Fruit fly (Drosophila melanogaster) whole organism, adult: ENCODE measurements around the gene Sfp84E.

Experiments
- CG11617 ChIP-seq: fragments of 200-800 bp; sonication (Bioruptor generic); optimal IDR thresholded peaks from 2 replicates; lab custom pipeline; 2017; ENCODE audit warnings: mild to moderate bottlenecking, missing biosample characterization, missing genetic modification reagents, missing genetic modification characterization
- CG12768 ChIP-seq: fragments of 200-800 bp; sonication (Bioruptor generic); optimal IDR thresholded peaks from 2 replicates; lab custom pipeline; 2017; ENCODE audit warnings: missing biosample characterization, missing genetic modification characterization, mild to moderate bottlenecking, moderate library complexity, missing genetic modification reagents
- CG1620 ChIP-seq: fragments of 200-800 bp; sonication (Bioruptor generic); optimal IDR thresholded peaks from 2 replicates; lab custom pipeline; 2016; ENCODE audit warnings: missing biosample characterization, missing genetic modification characterization
- CG33017 ChIP-seq: fragments of 200-800 bp; sonication (Bioruptor generic); optimal IDR thresholded peaks from 2 replicates; lab custom pipeline; 2018; ENCODE audit warnings: missing biosample characterization, mild to moderate bottlenecking, missing genetic modification characterization, moderate library complexity
- CG5204 ChIP-seq: fragments of 200-800 bp; sonication (Bioruptor generic); optimal IDR thresholded peaks from 2 replicates; lab custom pipeline; 2016; ENCODE audit warnings: missing biosample characterization, missing genetic modification characterization
- CG7045 ChIP-seq: fragments of 200-800 bp; sonication (Bioruptor generic); optimal IDR thresholded peaks from 2 replicates; lab custom pipeline; 2017; ENCODE audit warnings: missing biosample characterization, mild to moderate bottlenecking, missing genetic modification characterization
- CG7101 ChIP-seq: fragments of 200-800 bp; sonication (Bioruptor generic); optimal IDR thresholded peaks from 2 replicates; lab custom pipeline; 2018; ENCODE audit warnings: missing biosample characterization, mild to moderate bottlenecking, missing genetic modification characterization, moderate library complexity
- Clk ChIP-seq: fragments of 200-800 bp; sonication (Bioruptor generic); optimal IDR thresholded peaks from 2 replicates; lab custom pipeline; 2017; ENCODE audit warnings: missing biosample characterization, missing genetic modification characterization
- Crg-1 ChIP-seq: fragments of 200-800 bp; sonication (Bioruptor generic); optimal IDR thresholded peaks from 2 replicates; lab custom pipeline; 2016; ENCODE audit warnings: missing biosample characterization, missing genetic modification characterization
- Hr96 ChIP-seq: fragments of 200-800 bp; sonication (Bioruptor generic); optimal IDR thresholded peaks from 2 replicates; lab custom pipeline; 2016; ENCODE audit warnings: missing biosample characterization, missing genetic modification characterization
- Mnt ChIP-seq: fragments of 200-800 bp; sonication (Bioruptor generic); optimal IDR thresholded peaks from 2 replicates; lab custom pipeline; 2016; ENCODE audit warnings: missing biosample characterization, mild to moderate bottlenecking, missing genetic modification characterization
- bab1 ChIP-seq: fragments of 200-800 bp; sonication (Bioruptor generic); optimal IDR thresholded peaks from 3 replicates; lab custom pipeline; 2019; ENCODE audit warnings: missing biosample characterization, mild to moderate bottlenecking, missing genetic modification characterization, moderate library complexity
- cic ChIP-seq: fragments of 200-800 bp; sonication (Bioruptor generic); optimal IDR thresholded peaks from 2 replicates; lab custom pipeline; 2017; ENCODE audit warnings: missing biosample characterization, mild to moderate bottlenecking, missing genetic modification characterization, moderate library complexity
- cnc ChIP-seq, 2 experiments: fragments of >200 bp; optimal IDR thresholded peaks; 2 replicates each; lab custom pipeline; 2017
- kay ChIP-seq: fragments of 200-800 bp; sonication (Bioruptor generic); peaks from one replicate; lab custom pipeline; 2016; ENCODE audit warnings: missing biosample characterization, missing genetic modification characterization, borderline replicate concordance
- pad ChIP-seq: fragments of 200-800 bp; sonication (Bioruptor generic); optimal IDR thresholded peaks from 3 replicates; lab custom pipeline; 2017; ENCODE audit warnings: missing biosample characterization, missing genetic modification characterization, mild to moderate bottlenecking, moderate library complexity, missing genetic modification reagents
- tj ChIP-seq: fragments of 200-800 bp; sonication (Bioruptor generic); optimal IDR thresholded peaks from 3 replicates; lab custom pipeline; 2017; ENCODE audit warnings: missing biosample characterization, mild to moderate bottlenecking, missing genetic modification characterization, moderate library complexity
- toe ChIP-seq: fragments of 200-800 bp; sonication (Bioruptor generic); optimal IDR thresholded peaks from 2 replicates; lab custom pipeline; 2016; ENCODE audit warnings: missing biosample characterization, missing genetic modification characterization

The Sfp84E gene

DNA sequence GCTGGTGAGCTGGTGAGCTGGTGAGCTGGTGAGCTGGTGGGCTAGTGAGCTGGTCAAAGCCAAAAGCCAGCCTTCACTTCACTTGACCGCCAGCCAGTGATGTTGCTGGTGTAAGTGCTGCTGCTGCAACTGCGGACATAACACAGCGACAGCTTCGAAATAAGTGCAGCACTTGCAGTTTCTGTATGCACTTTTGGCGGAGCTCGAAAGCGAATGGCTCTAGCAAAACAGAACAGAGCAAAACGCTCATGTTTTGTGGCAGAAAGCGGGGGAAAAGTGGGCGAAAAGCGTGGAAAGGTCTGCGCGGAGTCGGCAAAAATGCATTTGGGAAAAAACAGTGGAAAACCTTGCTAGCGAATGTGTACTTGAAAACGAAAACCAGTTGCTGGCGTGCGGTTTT is 14.5 kb upstream of the Sfp84E start:
- no peak for TF ChIP-seq CG11617 (GFP tag; lab: Kevin White, UChicago)
- TF ChIP-seq tj (GFP tag; lab: Kevin White, UChicago) = peak; percentile 97

DNA sequence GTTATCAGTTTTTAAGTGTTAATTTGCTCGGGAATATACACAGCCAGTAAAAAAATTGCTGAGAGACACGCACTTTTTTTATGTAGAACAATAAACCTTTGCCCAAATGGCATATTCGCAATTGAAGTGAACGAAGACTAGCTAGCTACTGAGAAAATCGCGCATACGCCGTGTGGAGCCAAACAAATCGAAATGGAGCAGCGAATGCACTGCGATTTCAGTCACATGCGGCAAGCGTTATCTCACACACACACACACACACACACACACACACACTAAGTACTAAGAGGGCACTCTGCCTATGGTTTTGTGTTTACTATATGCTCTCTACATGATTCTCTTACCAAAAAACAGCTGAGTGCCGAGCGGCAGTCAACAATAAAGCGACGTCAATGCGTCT is 13.4 kb upstream of the Sfp84E start:
- TF ChIP-seq CG12768 (GFP tag; lab: Kevin White, UChicago) (peak; percentile 13), CG1620 (no peak)

DNA sequence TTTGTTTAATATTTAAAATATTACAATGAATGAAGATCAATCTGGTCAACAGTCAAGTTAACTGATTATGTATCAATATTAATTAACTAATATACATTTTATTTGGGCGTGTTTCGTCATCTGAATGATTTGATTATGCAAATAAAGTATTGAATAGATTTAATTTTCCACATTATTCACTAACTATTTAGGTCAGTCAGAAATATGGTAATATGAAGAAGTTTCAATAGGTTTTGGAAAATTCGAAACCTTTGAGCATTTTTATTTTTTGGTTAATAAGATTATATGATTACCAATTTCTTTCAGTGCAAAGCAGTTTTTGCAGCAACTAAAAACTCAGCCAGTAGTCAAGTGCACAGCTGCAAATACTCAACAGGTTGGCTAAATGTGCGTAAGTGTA is 12.0 kb upstream of the Sfp84E start:
- TF ChIP-seq bab1 (GFP tag; lab: Kevin White, UChicago) (no peak), Mnt (no peak), cnc (optimal IDR thresholded peaks at IDR 0.05; lab: Kevin White, UChicago) (no peak), toe (GFP tag; lab: Kevin White, UChicago) (no peak), CG7045 (no peak), CG7101 (tag; lab: Kevin White, UChicago) (no peak), tj (GFP tag; lab: Kevin White, UChicago) (no peak), Hr96 (GFP tag; lab: Kevin White, UChicago) (no peak), CG33017 (tag; lab: Kevin White, UChicago) (no peak), Clk (GFP tag; lab: Kevin White, UChicago) (no peak), CG1620 (no peak), cic (GFP tag; lab: Kevin White, UChicago) (no peak)

DNA sequence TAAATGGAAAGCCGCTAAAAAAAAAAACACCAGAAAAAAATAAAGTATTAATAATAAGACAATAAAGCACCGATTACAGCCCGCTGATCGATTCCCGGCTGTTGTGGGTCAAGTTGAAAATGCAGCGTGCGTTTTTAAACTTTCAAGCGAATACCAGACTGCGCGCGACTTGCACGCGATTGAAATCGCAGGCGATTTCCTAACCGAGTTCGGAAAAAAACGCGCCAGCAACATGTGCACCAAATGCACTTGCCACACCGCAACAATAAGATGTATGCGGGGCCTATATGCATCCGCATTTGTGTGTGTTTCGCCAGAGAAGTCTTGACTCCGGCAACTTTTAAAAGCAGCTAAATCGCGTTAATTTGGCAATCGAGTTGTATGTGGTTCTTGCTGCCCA is 11.3 kb upstream of the Sfp84E start:
- no peak for TF ChIP-seq bab1 (GFP tag; lab: Kevin White, UChicago)
- TF ChIP-seq kay (GFP tag; lab: Kevin White, UChicago) = no peak
- no peak for TF ChIP-seq tj (GFP tag; lab: Kevin White, UChicago)
- no peak for TF ChIP-seq Hr96 (GFP tag; lab: Kevin White, UChicago)
- no peak for TF ChIP-seq cnc (optimal IDR thresholded peaks at IDR 0.05; lab: Kevin White, UChicago)
- no peak for TF ChIP-seq toe (GFP tag; lab: Kevin White, UChicago)
- TF ChIP-seq pad = no peak
- TF ChIP-seq CG5204 (GFP tag; lab: Kevin White, UChicago) = no peak
- no peak for TF ChIP-seq CG12768 (GFP tag; lab: Kevin White, UChicago)

DNA sequence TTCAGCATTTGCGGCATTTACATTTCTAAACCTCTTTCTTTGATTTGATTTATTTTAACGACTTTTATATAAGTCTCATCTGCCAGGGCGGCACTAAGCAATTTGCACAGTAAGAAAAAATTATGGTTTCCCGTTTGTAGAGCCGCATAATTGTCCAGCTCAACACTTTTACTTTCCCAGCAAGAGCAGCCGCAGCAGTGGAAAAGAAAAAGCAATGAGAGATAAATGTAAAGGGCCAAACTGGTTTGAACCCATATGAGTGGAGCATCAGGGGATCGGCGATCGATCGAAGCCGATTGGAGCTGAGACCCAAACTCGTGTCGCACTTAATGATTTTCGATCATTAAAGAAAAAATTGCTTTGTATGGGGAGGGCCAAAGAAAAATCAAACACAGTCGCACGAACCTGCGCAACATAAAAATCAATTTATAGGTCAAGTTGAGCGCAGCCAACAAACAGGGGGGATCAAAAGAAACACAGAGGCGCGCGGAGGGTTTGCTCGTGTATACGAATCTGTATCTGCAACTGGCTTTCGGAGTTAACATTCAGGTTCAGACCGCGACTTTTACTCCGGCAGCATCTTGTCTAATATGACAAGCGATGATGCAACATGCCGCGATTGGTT is 10.8 kb upstream of the Sfp84E start:
- TF ChIP-seq CG7045 (no peak), CG11617 (GFP tag; lab: Kevin White, UChicago) (no peak), kay (GFP tag; lab: Kevin White, UChicago) (no peak), CG7101 (tag; lab: Kevin White, UChicago) (no peak), Crg-1 (GFP tag; lab: Kevin White, UChicago) (no peak), Hr96 (GFP tag; lab: Kevin White, UChicago) (no peak)

DNA sequence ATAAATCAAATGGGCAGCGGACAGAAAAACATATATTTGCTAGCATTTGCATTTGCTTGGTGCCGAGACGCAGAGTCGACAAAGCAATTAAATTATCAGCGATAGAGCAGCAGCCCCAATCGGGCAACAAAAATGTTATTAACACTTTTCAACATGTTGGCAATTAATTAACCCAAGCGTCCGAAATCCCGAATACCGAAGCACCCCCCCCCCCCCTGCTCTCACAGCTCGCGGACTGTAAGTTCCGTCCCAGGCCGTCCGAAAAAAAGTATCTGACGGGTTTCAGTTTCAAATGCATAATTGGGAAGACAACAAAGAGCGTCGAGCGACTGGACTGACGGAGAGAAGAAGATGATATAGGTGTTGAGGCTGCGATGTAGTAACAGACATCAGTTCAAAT is 10.1 kb upstream of the Sfp84E start:
- TF ChIP-seq toe (GFP tag; lab: Kevin White, UChicago) = no peak
- no peak for TF ChIP-seq bab1 (GFP tag; lab: Kevin White, UChicago)
- TF ChIP-seq Clk (GFP tag; lab: Kevin White, UChicago) = no peak
- TF ChIP-seq pad = no peak
- no peak for TF ChIP-seq CG1620
- TF ChIP-seq CG33017 (tag; lab: Kevin White, UChicago) = no peak

DNA sequence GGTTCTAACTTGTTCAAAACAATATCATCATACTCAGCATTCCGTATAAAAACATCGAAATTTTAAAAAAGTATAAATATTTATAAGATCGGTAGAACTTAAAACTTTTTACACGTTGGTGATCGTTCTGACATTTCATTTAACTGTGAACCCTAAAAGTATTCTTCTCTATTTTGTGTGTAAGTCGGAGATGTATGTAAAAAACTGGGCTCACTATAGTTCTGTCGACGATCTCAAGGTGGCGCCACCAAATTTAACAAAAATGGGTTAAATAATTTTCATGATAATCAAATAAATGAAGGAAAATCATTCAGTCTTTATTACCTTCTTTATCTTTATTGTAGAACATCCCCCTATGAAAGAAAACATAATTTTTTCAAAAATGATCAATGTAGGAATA is 1.3 kb upstream of the Sfp84E start:
- TF ChIP-seq bab1 (GFP tag; lab: Kevin White, UChicago) = peak; percentile 52
- TF ChIP-seq CG7045 = no peak
- no peak for TF ChIP-seq cic (GFP tag; lab: Kevin White, UChicago)

DNA sequence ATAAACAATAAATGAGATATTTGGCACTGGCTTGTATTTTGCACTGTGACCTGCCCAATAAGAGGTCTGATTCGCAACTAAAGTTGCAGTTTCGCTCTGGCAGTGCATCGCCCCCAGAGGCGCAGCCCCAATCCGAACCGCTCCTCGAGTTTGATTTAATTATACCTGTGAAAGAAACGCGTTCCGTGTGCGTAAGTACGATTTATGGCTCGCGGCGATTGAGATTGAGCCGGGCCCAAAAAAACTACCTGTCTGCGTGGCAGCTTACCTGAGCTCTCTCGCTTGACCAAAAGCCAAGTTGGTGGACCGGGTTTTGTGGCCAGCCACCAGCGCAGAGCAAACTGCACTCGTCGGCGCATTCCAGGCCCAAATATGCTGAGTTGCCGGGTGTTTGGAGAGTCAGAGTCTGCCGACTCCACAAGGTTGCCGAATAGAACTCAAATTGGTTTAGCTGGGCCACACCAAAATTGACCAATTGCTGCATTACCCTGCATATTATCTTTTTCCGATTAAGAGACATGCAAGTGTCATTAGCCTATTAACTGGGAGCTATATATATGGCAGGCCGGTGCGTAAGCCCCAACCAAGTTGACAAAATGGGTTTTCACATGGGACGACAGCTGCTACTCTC is 1.6 kb downstream of the Sfp84E start, which contains the start of the genes CD98hc and Os-C:
TSS of gene CD98hc (minus strand) at position 50 of the 631 bp plus-strand sequence.
TSS of gene Os-C (plus strand) at position 581 of the 631 bp plus-strand sequence.
- peak; percentile 95 for TF ChIP-seq tj (GFP tag; lab: Kevin White, UChicago)
- no peak for TF ChIP-seq cnc (optimal IDR thresholded peaks at IDR 0.05; lab: Kevin White, UChicago)
